Fruit fly (Drosophila melanogaster): ENCODE measurements around the gene alphaCOP.

Gene alphaCOP

DNA sequence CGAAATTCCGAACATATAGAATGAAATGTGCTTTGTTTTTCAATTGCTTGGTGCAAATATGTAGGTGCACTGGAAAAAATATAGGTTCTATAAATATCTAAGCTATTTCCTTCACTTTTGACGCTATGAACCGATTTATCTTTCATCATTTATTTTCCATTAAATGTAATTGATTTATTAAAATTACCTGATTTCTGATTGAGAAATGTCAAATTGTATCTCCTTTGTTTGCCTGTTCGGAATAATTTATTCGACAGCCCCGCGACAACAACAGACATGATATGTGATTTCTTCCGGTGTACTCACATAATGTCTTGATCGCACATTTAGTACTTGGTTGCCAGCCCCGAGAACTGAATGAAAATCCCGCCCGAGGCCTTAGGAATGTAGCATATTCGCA, 35.4 kb downstream of the alphaCOP start:
- no peak for TF ChIP-seq CG7045 (GFP tag; optimal IDR thresholded peaks at IDR 0.05)
- no peak for TF ChIP-seq CG7101 (tag; optimal IDR thresholded peaks at IDR 0.05)
- TF ChIP-seq CG14711 (tag; optimal IDR thresholded peaks at IDR 0.05), result no peak
- no peak for TF ChIP-seq kay (GFP tag; ENCODE audit: borderline replicate concordance)
- no peak for TF ChIP-seq CG12768 (GFP tag; optimal IDR thresholded peaks at IDR 0.05)
- TF ChIP-seq CG11617 (GFP tag; optimal IDR thresholded peaks at IDR 0.05), result no peak
- no peak for TF ChIP-seq ovo (GFP tag; optimal IDR thresholded peaks at IDR 0.05)
- TF ChIP-seq pad (GFP tag; optimal IDR thresholded peaks at IDR 0.05), result no peak
- no peak for TF ChIP-seq toe (GFP tag; optimal IDR thresholded peaks at IDR 0.05)
- TF ChIP-seq CG1620 (GFP tag; optimal IDR thresholded peaks at IDR 0.05), result no peak
- no peak for TF ChIP-seq Mnt (GFP tag; optimal IDR thresholded peaks at IDR 0.05)
- TF ChIP-seq tj (GFP tag; optimal IDR thresholded peaks at IDR 0.05), result no peak
- TF ChIP-seq Hr96 (GFP tag; optimal IDR thresholded peaks at IDR 0.05), result no peak
- TF ChIP-seq cic (GFP tag; optimal IDR thresholded peaks at IDR 0.05), result no peak
- no peak for TF ChIP-seq cnc (optimal IDR thresholded peaks at IDR 0.05)
- no peak for TF ChIP-seq Crg-1 (GFP tag; optimal IDR thresholded peaks at IDR 0.05)
- TF ChIP-seq bab1 (GFP tag; optimal IDR thresholded peaks at IDR 0.05), result no peak

DNA sequence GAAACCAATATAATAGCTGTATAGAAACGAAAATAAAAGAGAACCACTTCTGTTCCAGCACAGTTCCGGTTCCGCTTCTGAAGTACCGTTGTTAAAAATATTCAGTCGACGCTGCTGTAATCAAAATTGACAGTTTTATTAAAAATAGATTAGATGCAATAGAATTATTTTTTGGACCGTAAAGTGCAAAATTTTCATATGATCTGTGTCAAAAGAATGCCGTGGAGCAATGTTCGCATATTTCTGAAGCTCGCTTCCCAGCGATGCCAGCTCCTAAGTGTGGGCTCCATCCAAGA, 42.2 kb downstream of the alphaCOP start, which contains the start of the genes CG18170 and CG33791:
Gene CG18170 (plus strand): TSS at position 122 of the 296 bp plus-strand sequence.
Gene CG33791 (plus strand): TSS at position 122 of the 296 bp plus-strand sequence.
- no peak for TF ChIP-seq tj (GFP tag; optimal IDR thresholded peaks at IDR 0.05)
- TF ChIP-seq Crg-1 (GFP tag; optimal IDR thresholded peaks at IDR 0.05), result no peak
- no peak for TF ChIP-seq ovo (GFP tag; optimal IDR thresholded peaks at IDR 0.05)
- no peak for TF ChIP-seq CG14711 (tag; optimal IDR thresholded peaks at IDR 0.05)
- TF ChIP-seq bab1 (GFP tag; optimal IDR thresholded peaks at IDR 0.05), result no peak
- TF ChIP-seq CG33017 (tag; optimal IDR thresholded peaks at IDR 0.05), result no peak
- no peak for TF ChIP-seq CG5204 (GFP tag; optimal IDR thresholded peaks at IDR 0.05)
- TF ChIP-seq CG11617 (GFP tag; optimal IDR thresholded peaks at IDR 0.05), result no peak
- TF ChIP-seq CG7101 (tag; optimal IDR thresholded peaks at IDR 0.05), result no peak
- no peak for TF ChIP-seq CG7045 (GFP tag; optimal IDR thresholded peaks at IDR 0.05)
- TF ChIP-seq cic (GFP tag; optimal IDR thresholded peaks at IDR 0.05), result no peak
- TF ChIP-seq Hr96 (GFP tag; optimal IDR thresholded peaks at IDR 0.05), result no peak
- no peak for TF ChIP-seq kay (GFP tag; ENCODE audit: borderline replicate concordance)
- TF ChIP-seq toe (GFP tag; optimal IDR thresholded peaks at IDR 0.05), result no peak

DNA sequence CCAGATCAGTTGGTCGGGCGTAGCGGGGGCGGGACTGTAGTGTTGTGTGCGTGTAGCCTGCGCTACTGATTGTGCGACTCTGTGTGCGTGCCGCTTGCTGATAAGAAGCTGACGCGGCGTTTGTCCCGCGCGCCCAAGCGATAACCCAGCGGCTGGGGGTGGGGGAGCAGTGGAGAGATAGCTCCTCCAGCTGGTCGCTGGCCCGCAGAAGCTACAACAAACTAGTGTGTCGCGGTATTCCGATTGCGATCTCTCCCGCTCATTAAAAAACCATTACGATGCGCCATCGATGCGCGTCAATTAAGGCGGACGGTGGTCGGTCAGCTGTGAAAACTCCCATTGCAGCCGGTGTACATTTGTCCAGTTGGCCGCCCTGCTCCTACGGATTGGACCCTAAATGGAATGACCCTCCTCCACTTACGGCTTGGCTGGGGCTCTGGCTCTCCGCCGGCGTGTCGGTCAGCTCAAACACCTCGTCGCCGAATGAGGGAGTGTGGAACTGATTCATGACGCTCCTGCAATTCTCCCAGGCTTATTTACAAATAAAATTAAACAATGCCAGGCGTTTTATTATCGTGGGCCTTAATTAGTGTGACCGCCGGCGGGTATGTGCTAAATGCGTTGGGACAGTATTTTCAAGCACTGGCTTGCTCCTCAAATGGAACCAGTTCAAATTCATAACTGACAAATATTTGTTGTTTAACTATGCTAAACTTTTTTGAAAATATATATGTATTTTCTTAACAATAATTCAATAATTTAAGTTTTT, 42.8 kb downstream of the alphaCOP start, which contains the start of gene CG12104:
Gene CG12104 (minus strand): TSS at position 611 of the 769 bp plus-strand sequence.
- TF ChIP-seq bab1 (GFP tag; optimal IDR thresholded peaks at IDR 0.05) (peak; percentile 51), cnc (optimal IDR thresholded peaks at IDR 0.05) (no peak), CG12768 (GFP tag; optimal IDR thresholded peaks at IDR 0.05) (peak; percentile 20), Crg-1 (GFP tag; optimal IDR thresholded peaks at IDR 0.05) (no peak), CG7101 (tag; optimal IDR thresholded peaks at IDR 0.05) (peak; percentile 10), toe (GFP tag; optimal IDR thresholded peaks at IDR 0.05) (no peak), Mnt (GFP tag; optimal IDR thresholded peaks at IDR 0.05) (peak; percentile 45), cic (GFP tag; optimal IDR thresholded peaks at IDR 0.05) (peak; percentile 86), CG1620 (GFP tag; optimal IDR thresholded peaks at IDR 0.05) (no peak), pad (GFP tag; optimal IDR thresholded peaks at IDR 0.05) (peak; percentile 19), ovo (GFP tag; optimal IDR thresholded peaks at IDR 0.05) (peak; percentile 22), CG33017 (tag; optimal IDR thresholded peaks at IDR 0.05) (no peak), Hr96 (GFP tag; optimal IDR thresholded peaks at IDR 0.05) (no peak), CG5204 (GFP tag; optimal IDR thresholded peaks at IDR 0.05) (no peak), CG7045 (GFP tag; optimal IDR thresholded peaks at IDR 0.05) (no peak), tj (GFP tag; optimal IDR thresholded peaks at IDR 0.05) (peak; percentile 80)

DNA sequence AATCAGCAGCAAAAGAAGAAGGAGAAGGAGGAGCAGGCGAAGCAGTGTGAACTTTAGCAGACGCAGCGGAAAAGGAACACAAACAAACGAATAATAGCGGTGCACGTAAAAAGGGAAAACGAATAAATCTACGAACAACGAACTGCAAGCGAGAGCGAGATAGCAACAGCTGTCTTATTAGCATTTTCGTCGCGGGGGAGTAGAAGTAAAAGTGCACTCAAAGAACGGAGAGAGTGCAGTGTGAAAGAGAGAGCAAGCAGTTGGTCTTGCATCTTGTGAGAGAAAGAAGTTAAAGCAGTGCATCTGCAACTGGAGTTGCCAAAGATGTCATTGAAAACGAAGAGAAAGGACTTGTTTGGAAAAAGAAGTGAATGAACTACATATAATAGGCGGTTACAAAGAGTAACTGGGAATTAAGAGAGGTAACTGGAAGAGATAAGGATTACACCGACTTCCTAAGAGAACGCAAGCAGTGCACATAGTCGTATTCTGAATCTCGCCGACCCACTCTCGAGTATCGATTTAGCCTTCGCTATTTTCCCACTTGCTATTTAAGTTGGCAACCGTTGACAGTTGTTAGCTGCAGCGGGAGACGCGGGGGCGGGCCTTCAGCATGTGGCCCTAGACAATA, 52.1 kb downstream of the alphaCOP start:
- TF ChIP-seq Hr96 (GFP tag; optimal IDR thresholded peaks at IDR 0.05) (no peak), Crg-1 (GFP tag; optimal IDR thresholded peaks at IDR 0.05) (no peak), bab1 (GFP tag; optimal IDR thresholded peaks at IDR 0.05) (no peak), CG11617 (GFP tag; optimal IDR thresholded peaks at IDR 0.05) (no peak), CG7045 (GFP tag; optimal IDR thresholded peaks at IDR 0.05) (no peak), pad (GFP tag; optimal IDR thresholded peaks at IDR 0.05) (peak; percentile 58), CG1620 (GFP tag; optimal IDR thresholded peaks at IDR 0.05) (no peak), tj (GFP tag; optimal IDR thresholded peaks at IDR 0.05) (peak; percentile 95), CG14711 (tag; optimal IDR thresholded peaks at IDR 0.05) (no peak), CG7101 (tag; optimal IDR thresholded peaks at IDR 0.05) (no peak), cic (GFP tag; optimal IDR thresholded peaks at IDR 0.05) (no peak), ovo (GFP tag; optimal IDR thresholded peaks at IDR 0.05) (no peak), toe (GFP tag; optimal IDR thresholded peaks at IDR 0.05) (no peak), CG12768 (GFP tag; optimal IDR thresholded peaks at IDR 0.05) (no peak)

DNA sequence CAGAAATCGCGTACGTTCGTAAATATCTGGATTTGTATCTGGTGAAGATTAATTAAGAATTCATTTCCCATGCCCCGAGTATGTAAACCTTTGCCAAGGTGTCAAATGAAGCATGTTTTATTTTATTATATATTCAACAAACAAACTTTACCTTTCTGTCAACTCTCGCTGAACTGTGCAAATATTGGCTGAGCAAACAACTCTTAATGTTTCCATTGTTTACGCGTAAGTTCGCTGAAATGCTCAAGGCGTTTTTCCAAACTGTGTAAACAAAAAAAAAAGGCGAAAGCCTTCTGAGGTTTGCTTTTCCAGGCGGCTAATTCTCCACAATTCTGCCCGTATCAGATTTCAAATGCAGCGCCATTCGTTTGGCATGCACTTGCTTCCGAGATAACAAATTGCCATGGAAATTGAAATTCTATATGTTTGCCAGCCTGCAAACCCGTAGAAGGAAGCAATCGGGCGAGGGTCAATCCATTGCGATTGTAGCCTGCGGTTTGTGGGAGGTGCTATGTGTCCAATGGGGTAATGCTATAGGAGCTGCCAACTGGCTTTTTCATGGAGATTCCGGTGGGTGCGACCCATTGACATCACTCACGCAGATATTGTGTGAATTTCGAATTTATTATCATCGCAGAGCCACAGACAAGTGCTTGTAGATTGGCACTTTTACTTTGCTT, 53.2 kb downstream of the alphaCOP start:
- TF ChIP-seq CG11617 (GFP tag; optimal IDR thresholded peaks at IDR 0.05) (peak; percentile 83), CG7101 (tag; optimal IDR thresholded peaks at IDR 0.05) (peak; percentile 92), CG5204 (GFP tag; optimal IDR thresholded peaks at IDR 0.05) (peak; percentile 79), Clk (GFP tag; optimal IDR thresholded peaks at IDR 0.05) (peak; percentile 86), tj (GFP tag; optimal IDR thresholded peaks at IDR 0.05) (peak; percentile 80), kay (GFP tag; ENCODE audit: borderline replicate concordance) (no peak), cic (GFP tag; optimal IDR thresholded peaks at IDR 0.05) (peak; percentile 96), Hr96 (GFP tag; optimal IDR thresholded peaks at IDR 0.05) (peak; percentile 78), CG7045 (GFP tag; optimal IDR thresholded peaks at IDR 0.05) (peak; percentile 96), ovo (GFP tag; optimal IDR thresholded peaks at IDR 0.05) (peak; percentile 97), CG33017 (tag; optimal IDR thresholded peaks at IDR 0.05) (peak; percentile 85), pad (GFP tag; optimal IDR thresholded peaks at IDR 0.05) (peak; percentile 74), cnc (optimal IDR thresholded peaks at IDR 0.05) (no peak), CG12768 (GFP tag; optimal IDR thresholded peaks at IDR 0.05) (peak; percentile 95), Mnt (GFP tag; optimal IDR thresholded peaks at IDR 0.05) (peak; percentile 71), toe (GFP tag; optimal IDR thresholded peaks at IDR 0.05) (peak; percentile 84), CG14711 (tag; optimal IDR thresholded peaks at IDR 0.05) (peak; percentile 82), CG1620 (GFP tag; optimal IDR thresholded peaks at IDR 0.05) (peak; percentile 92), Crg-1 (GFP tag; optimal IDR thresholded peaks at IDR 0.05) (peak; percentile 97), bab1 (GFP tag; optimal IDR thresholded peaks at IDR 0.05) (peak; percentile 3)
